Worm (Caenorhabditis elegans): ENCODE measurements around the gene ace-1.

Gene ace-1

DNA sequence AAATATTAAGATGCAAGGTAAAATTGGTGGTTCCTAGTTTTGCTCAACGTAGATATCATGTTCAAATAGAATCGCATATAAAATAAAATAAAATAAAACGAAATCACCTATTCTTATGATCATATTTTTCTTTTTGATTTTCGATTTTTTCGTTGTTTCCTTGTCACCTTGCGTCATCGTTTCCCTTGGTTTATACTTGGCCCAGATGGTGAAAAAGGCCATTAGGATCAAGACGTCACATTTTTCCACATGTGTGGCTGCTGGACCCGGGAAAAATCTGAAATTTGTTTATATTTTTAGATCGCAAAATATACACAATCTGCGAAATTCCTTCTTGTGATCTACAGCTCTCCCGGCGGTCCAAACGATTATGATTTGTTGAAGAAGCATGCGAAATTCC, at the start of gene ace-1:
Gene ace-1 (plus strand): TSS at position 301 of the 400 bp plus-strand sequence.
- no peak for TF ChIP-seq him-1 (tag; optimal IDR thresholded peaks at IDR 0.05)
- TF ChIP-seq zim-3 (tag; optimal IDR thresholded peaks at IDR 0.05), result no peak
- TF ChIP-seq T26A5.8 (tag; optimal IDR thresholded peaks at IDR 0.05), result no peak

- TF ChIP-seq nfya-1 (tag; optimal IDR thresholded peaks at IDR 0.05; ENCODE audit: borderline replicate concordance, insufficient read depth) (no peak), zfh-2 (GFP tag; conservative IDR thresholded peaks at IDR 0.05) (no peak), dox-1 (GFP tag; IDR thresholded peaks at IDR 0.05) (no peak), ztf-6 (GFP tag; IDR thresholded peaks at IDR 0.05) (no peak), Y79H2A.3 (GFP tag; conservative IDR thresholded peaks at IDR 0.05) (no peak), somi-1 (GFP tag; optimal IDR thresholded peaks at IDR 0.05) (no peak), madf-10 (tag; optimal IDR thresholded peaks at IDR 0.05) (no peak), pbrm-1 (GFP tag; IDR thresholded peaks at IDR 0.05) (no peak), F57A8.1 (GFP tag; optimal IDR thresholded peaks at IDR 0.05) (no peak), attf-6 (GFP tag; IDR thresholded peaks at IDR 0.05) (no peak), lin-35 (GFP tag; optimal IDR thresholded peaks at IDR 0.05) (no peak), hsf-1 (GFP tag; IDR thresholded peaks at IDR 0.05) (no peak), F10E7.11 (tag; optimal IDR thresholded peaks at IDR 0.05) (no peak), F55B11.4 (tag; optimal IDR thresholded peaks at IDR 0.05; ENCODE audit: borderline replicate concordance, insufficient read depth) (no peak), nfya-2 (GFP tag; IDR thresholded peaks at IDR 0.05) (no peak), lsl-1 (GFP tag; optimal IDR thresholded peaks at IDR 0.05) (no peak), ceh-91 (GFP tag; IDR thresholded peaks at IDR 0.05) (no peak)
Observed at ce11 chrX:16317629-16318028, 49.5 kb upstream of the ace-1 start, which contains the start of gene T01B4.3. T01B4.3 (minus strand) TSS chrX:16317729.

DNA sequence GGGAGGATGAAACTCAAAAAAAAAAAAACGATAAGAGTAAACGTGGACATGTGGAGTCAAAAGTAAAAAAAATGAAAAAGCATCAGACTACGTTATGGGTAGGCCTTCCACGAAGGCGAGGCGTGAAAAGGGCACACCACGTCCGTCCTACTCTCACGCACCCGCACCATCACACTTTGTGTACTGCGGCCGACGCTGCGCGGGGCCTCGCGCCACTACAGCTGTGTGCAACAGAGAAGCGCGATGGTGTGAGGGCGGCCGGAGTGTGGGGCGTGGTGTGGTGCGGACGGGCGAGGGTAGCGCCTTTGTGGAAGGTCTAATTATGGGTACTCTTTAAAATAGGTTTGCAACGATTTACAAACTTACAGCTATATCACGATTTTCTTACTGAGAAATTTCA, 48.8 kb upstream of the ace-1 start:
- no peak for TF ChIP-seq F37B4.10 (GFP tag; IDR thresholded peaks at IDR 0.05)
- TF ChIP-seq mxl-1 (tag; optimal IDR thresholded peaks at IDR 0.05), result no peak
- TF ChIP-seq lin-35 (GFP tag; optimal IDR thresholded peaks at IDR 0.05), result no peak
- peak; percentile 55; the same call in 1 of the 2 replicates for TF ChIP-seq egrh-3 (GFP tag; IDR thresholded peaks at IDR 0.05)
- TF ChIP-seq snpc-4 (GFP tag; optimal IDR thresholded peaks at IDR 0.05), result no peak
- TF ChIP-seq snpc-4 (tag; optimal IDR thresholded peaks at IDR 0.05), result peak in 1 of 4 experiments; percentile 20

DNA sequence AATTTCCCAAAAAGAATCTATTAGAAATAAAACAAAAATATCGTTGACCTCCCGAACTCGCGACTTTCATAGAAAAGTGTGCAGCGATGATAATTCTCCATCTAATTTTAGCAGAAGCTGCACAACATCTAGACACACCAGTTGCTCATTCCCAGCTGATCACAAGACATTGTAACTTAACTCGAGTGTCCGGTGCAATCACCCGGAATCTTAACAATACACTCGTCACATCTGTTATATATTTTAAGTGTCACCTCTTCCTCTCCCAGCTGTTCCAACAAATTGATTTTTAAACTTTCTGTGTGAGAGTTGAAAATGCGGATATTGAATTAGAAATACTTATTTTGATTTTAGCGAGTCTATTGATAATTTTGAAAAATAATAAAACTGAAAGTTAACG, 45.8 kb upstream of the ace-1 start:
- TF ChIP-seq tbx-9 (tag; optimal IDR thresholded peaks at IDR 0.05; ENCODE audit: borderline replicate concordance), result no peak
- TF ChIP-seq F57A8.1 (GFP tag; optimal IDR thresholded peaks at IDR 0.05), result no peak
- TF ChIP-seq F37B4.10 (GFP tag; IDR thresholded peaks at IDR 0.05), result no peak
- TF ChIP-seq athp-1 (tag; optimal IDR thresholded peaks at IDR 0.05), result no peak
- no peak for TF ChIP-seq F49E8.2 (tag; optimal IDR thresholded peaks at IDR 0.05; ENCODE audit: insufficient read depth)
- no peak for TF ChIP-seq attf-3 (GFP tag; conservative IDR thresholded peaks at IDR 0.05)
- TF ChIP-seq hsf-1 (GFP tag; IDR thresholded peaks at IDR 0.05), result no peak
- TF ChIP-seq bed-1 (GFP tag; IDR thresholded peaks at IDR 0.05), result no peak
- no peak for TF ChIP-seq sdz-38 (tag; optimal IDR thresholded peaks at IDR 0.05)
- TF ChIP-seq lin-35 (GFP tag; optimal IDR thresholded peaks at IDR 0.05), result no peak
- no peak for TF ChIP-seq ZK185.1 (tag; optimal IDR thresholded peaks at IDR 0.05; ENCODE audit: poor library complexity, severe bottlenecking)
- no peak for TF ChIP-seq rcor-1 (GFP tag; IDR thresholded peaks at IDR 0.05)
- TF ChIP-seq snpc-3.4 (tag; optimal IDR thresholded peaks at IDR 0.05), result no peak
- no peak for TF ChIP-seq madf-3 (GFP tag; IDR thresholded peaks at IDR 0.05)
- no peak for TF ChIP-seq F10E7.11 (tag; optimal IDR thresholded peaks at IDR 0.05)
- no peak for TF ChIP-seq repo-1 (tag; optimal IDR thresholded peaks at IDR 0.05)
- TF ChIP-seq Y95B8A.8 (GFP tag; IDR thresholded peaks at IDR 0.05), result no peak
- TF ChIP-seq let-607 (tag; optimal IDR thresholded peaks at IDR 0.05), result no peak
- no peak for TF ChIP-seq B0035.1 (tag; optimal IDR thresholded peaks at IDR 0.05)

Measured in whole organism, young adult.